Fruit fly (Drosophila melanogaster): ENCODE results near the gene PH4alphaNE1.
A peak's percentile ranks its signal among the peaks of the same experiment; 100 is the strongest.

PH4alphaNE1 gene

dm6 chr3R:30540196-30540595 is 40.1 kb upstream of the PH4alphaNE1 start (continued):
- peak; percentile 58 for TF ChIP-seq zf30C (GFP tag; optimal IDR thresholded peaks at IDR 0.05)
- TF ChIP-seq CG12659 (GFP tag; optimal IDR thresholded peaks at IDR 0.05): peak; percentile 93
- peak; percentile 94 for TF ChIP-seq lilli (GFP tag; optimal IDR thresholded peaks at IDR 0.05)
- peak; percentile 91 for TF ChIP-seq CG12942 (GFP tag; optimal IDR thresholded peaks at IDR 0.05)
- peak; percentile 81 for TF ChIP-seq gt (GFP tag; IDR thresholded peaks at IDR 0.05)
- TF ChIP-seq NK7.1 (GFP tag; optimal IDR thresholded peaks at IDR 0.05): peak; percentile 76
- peak; percentile 83 for TF ChIP-seq Myb (GFP tag; optimal IDR thresholded peaks at IDR 0.05)
- TF ChIP-seq Dbx (GFP tag; IDR thresholded peaks at IDR 0.05): peak; percentile 95
- TF ChIP-seq CG8388 (GFP tag; optimal IDR thresholded peaks at IDR 0.05): peak; percentile 86
- peak; percentile 87 for TF ChIP-seq CG1233 (GFP tag; optimal IDR thresholded peaks at IDR 0.05)
- peak; percentile 63 for TF ChIP-seq CG31388 (GFP tag; optimal IDR thresholded peaks at IDR 0.05)
- peak; percentile 93 to 94 for TF ChIP-seq Pdp1 (GFP tag; optimal IDR thresholded peaks at IDR 0.05)
- peak; percentile 90 for TF ChIP-seq HLH54F (GFP tag; optimal IDR thresholded peaks at IDR 0.05)
- TF ChIP-seq H2.0 (GFP tag; IDR thresholded peaks at IDR 0.05): peak; percentile 94
- TF ChIP-seq zfh2 (GFP tag; optimal IDR thresholded peaks at IDR 0.05): peak; percentile 91
- TF ChIP-seq CG8924 (tag; optimal IDR thresholded peaks at IDR 0.05): peak; percentile 85
- peak; percentile 92 for TF ChIP-seq seq (GFP tag; IDR thresholded peaks at IDR 0.05)
- TF ChIP-seq h (optimal IDR thresholded peaks at IDR 0.05): no peak
- peak; percentile 80 for TF ChIP-seq Doc2 (GFP tag; IDR thresholded peaks at IDR 0.05)
- peak; percentile 91 for TF ChIP-seq CG14014 (GFP tag; IDR thresholded peaks at IDR 0.05)
- TF ChIP-seq Tbp (GFP tag; optimal IDR thresholded peaks at IDR 0.05): no peak
- TF ChIP-seq CG3995 (GFP tag; optimal IDR thresholded peaks at IDR 0.05): peak; percentile 62
- peak; percentile 83 for TF ChIP-seq CG10959 (GFP tag; IDR thresholded peaks at IDR 0.05)
- TF ChIP-seq Sry-δ (GFP tag; optimal IDR thresholded peaks at IDR 0.05): peak; percentile 66
- peak; percentile 93 for TF ChIP-seq so (GFP tag; IDR thresholded peaks at IDR 0.05)
- TF ChIP-seq CG1792 (GFP tag; optimal IDR thresholded peaks at IDR 0.05): peak; percentile 92
- peak; percentile 85 for TF ChIP-seq crc (GFP tag; optimal IDR thresholded peaks at IDR 0.05)
- no peak for TF ChIP-seq ac (GFP tag; optimal IDR thresholded peaks at IDR 0.05)
- peak; percentile 92 for TF ChIP-seq CoRest (tag; optimal IDR thresholded peaks at IDR 0.05)
- TF ChIP-seq Sox100B (GFP tag; optimal IDR thresholded peaks at IDR 0.05): peak; percentile 85
- peak; percentile 79 for TF ChIP-seq jing (GFP tag; optimal IDR thresholded peaks at IDR 0.05)
- peak; percentile 94 for TF ChIP-seq chn (GFP tag; optimal IDR thresholded peaks at IDR 0.05)
- peak; percentile 86 for TF ChIP-seq CG7987 (GFP tag; optimal IDR thresholded peaks at IDR 0.05)
- TF ChIP-seq Vsx1 (GFP tag; optimal IDR thresholded peaks at IDR 0.05): peak; percentile 66
- peak; percentile 90 for TF ChIP-seq CG2889 (GFP tag; IDR thresholded peaks at IDR 0.05)
- peak; percentile 94 for TF ChIP-seq nmo (GFP tag; optimal IDR thresholded peaks at IDR 0.05)
- TF ChIP-seq CG30403 (GFP tag; optimal IDR thresholded peaks at IDR 0.05): peak; percentile 94
- peak; percentile 82 for TF ChIP-seq wor (GFP tag; IDR thresholded peaks at IDR 0.05)
- peak; percentile 84 for TF ChIP-seq Bdp1 (GFP tag; optimal IDR thresholded peaks at IDR 0.05)
- peak; percentile 94 for TF ChIP-seq dmrt99B (tag; optimal IDR thresholded peaks at IDR 0.05)
- peak; percentile 74 for TF ChIP-seq run (tag; optimal IDR thresholded peaks at IDR 0.05)
- TF ChIP-seq tna (GFP tag; IDR thresholded peaks at IDR 0.05; ENCODE audit: partially characterized antibody): no peak
- peak; percentile 96 for TF ChIP-seq sob (GFP tag; IDR thresholded peaks at IDR 0.05)
- peak; percentile 92 for TF ChIP-seq btn (GFP tag; optimal IDR thresholded peaks at IDR 0.05)
- peak; percentile 87 for TF ChIP-seq Hand (GFP tag; optimal IDR thresholded peaks at IDR 0.05)
- no peak for TF ChIP-seq sna (GFP tag; IDR thresholded peaks at IDR 0.05; ENCODE audit: partially characterized antibody)
- no peak for TF ChIP-seq CG7745 (tag; optimal IDR thresholded peaks at IDR 0.05)
- peak; percentile 93 for TF ChIP-seq Meics (GFP tag; optimal IDR thresholded peaks at IDR 0.05)
- peak; percentile 89 for TF ChIP-seq E2f1 (GFP tag; IDR thresholded peaks at IDR 0.05)
- TF ChIP-seq CG30020 (tag; optimal IDR thresholded peaks at IDR 0.05): no peak
- TF ChIP-seq Usf (GFP tag; optimal IDR thresholded peaks at IDR 0.05): peak; percentile 54
- no peak for TF ChIP-seq Opbp (GFP tag; IDR thresholded peaks at IDR 0.05; ENCODE audit: partially characterized antibody)
